Worm (Caenorhabditis elegans) whole organism, L4 larva: ENCODE measurements around the gene Y60C6A.1.

Experiments
- F37D6.2 ChIP-seq: sonication (generic microtip); optimal IDR thresholded peaks from 2 replicates; lab custom pipeline; 2016; ENCODE audit warnings: mild to moderate bottlenecking, missing genetic modification characterization, missing compliant biosample characterization
- ceh-20 ChIP-seq: fragments of 200-800 bp; sonication (Bioruptor generic); IDR thresholded peaks from 2 replicates; pipeline ENCODE4 v1.3.6; 2022; ENCODE audit warnings: missing genetic modification reagents, missing genetic modification characterization, missing compliant biosample characterization
- ceh-28 ChIP-seq: fragments of 150-350 bp; optimal IDR thresholded peaks from 2 replicates; lab custom pipeline; 2014; ENCODE audit warnings: missing biosample characterization, missing genetic modification reagents, missing genetic modification characterization
- ceh-44 ChIP-seq: fragments of 200-800 bp; sonication (Bioruptor generic); IDR thresholded peaks from 2 replicates; pipeline ENCODE4 v1.3.6; 2022; ENCODE audit warnings: missing genetic modification reagents, missing genetic modification characterization, missing compliant biosample characterization
- ces-1 ChIP-seq: fragments of 150-350 bp; sonication (generic microtip); optimal IDR thresholded peaks from 4 replicates; lab custom pipeline; 2014; ENCODE audit warnings: missing biosample characterization, missing genetic modification reagents, missing genetic modification characterization
- dmd-9 ChIP-seq: fragments of 200-800 bp; sonication (Bioruptor generic); IDR thresholded peaks from 2 replicates; pipeline ENCODE4 v1.3.6; 2022; ENCODE audit warnings: missing genetic modification reagents, missing genetic modification characterization, missing compliant biosample characterization
- lin-29 ChIP-seq: fragments of 200-800 bp; sonication (Bioruptor generic); IDR thresholded peaks from 2 replicates; pipeline ENCODE4 v1.3.6; 2022; ENCODE audit warnings: missing genetic modification reagents, missing genetic modification characterization, missing compliant biosample characterization
- madf-9 ChIP-seq: fragments of 200-800 bp; sonication (Bioruptor generic); conservative IDR thresholded peaks from 2 replicates; pipeline ENCODE4 v1.3.6; 2022; ENCODE audit warnings: missing genetic modification reagents, missing genetic modification characterization, missing compliant biosample characterization
- mep-1 ChIP-seq: fragments of 150-350 bp; sonication (generic microtip); optimal IDR thresholded peaks from 3 replicates; lab custom pipeline; 2014; ENCODE audit warnings: missing biosample characterization, missing genetic modification characterization
- nhr-111 ChIP-seq: fragments of 200-800 bp; sonication (Bioruptor generic); optimal IDR thresholded peaks from 2 replicates; lab custom pipeline; 2018; ENCODE audit warnings: mild to moderate bottlenecking, missing genetic modification characterization, missing compliant biosample characterization
- vab-7 ChIP-seq: fragments of 200-800 bp; sonication (Bioruptor generic); IDR thresholded peaks from 2 replicates; pipeline ENCODE4 v1.3.6; 2022; ENCODE audit warnings: missing genetic modification reagents, missing genetic modification characterization, missing compliant biosample characterization
- ztf-11 ChIP-seq: fragments of 150-350 bp; optimal IDR thresholded peaks from 2 replicates; lab custom pipeline; 2014; ENCODE audit warnings: missing biosample characterization, missing genetic modification characterization

- no peak for TF ChIP-seq ces-1 (GFP tag; lab: Kevin White, UChicago)
- no peak for TF ChIP-seq lin-29 (GFP tag; lab: Robert Waterston, UW)
- no peak for TF ChIP-seq vab-7 (GFP tag; lab: Robert Waterston, UW)
- TF ChIP-seq ceh-20 (GFP tag; lab: Robert Waterston, UW), result no peak
- no peak for TF ChIP-seq ceh-28 (tag; lab: Kevin White, UChicago)
- TF ChIP-seq madf-9 (GFP tag; lab: Robert Waterston, UW), result no peak
- TF ChIP-seq ceh-44 (GFP tag; lab: Robert Waterston, UW), result no peak
- TF ChIP-seq ztf-11 (tag; lab: Kevin White, UChicago), result no peak
- TF ChIP-seq dmd-9, result no peak
- no peak for TF ChIP-seq mep-1
- no peak for TF ChIP-seq F37D6.2
- TF ChIP-seq nhr-111 (GFP tag; lab: Kevin White, UChicago), result no peak
These were observed 45.7 kb upstream of the Y60C6A.1 start, which contains the start of gene F39G3.2 for ce11 chrV:4737727-4738126.
